Worm (Caenorhabditis elegans) whole organism, L1 larva: ENCODE data around the gene T24C4.2.

ENCODE experiments used
- dpl-1 ChIP-seq, 3 experiments: fragments of 150-350 bp in 2 of 3; sonication (generic microtip) in 1 of 3; optimal IDR thresholded peaks; 2 replicates each; lab custom pipeline; 2014 to 2017; ENCODE audit warnings: missing biosample characterization in 3 of 3, missing genetic modification characterization in 3 of 3, missing genetic modification reagents in 3 of 3
- dsc-1 ChIP-seq: sonication (generic microtip); optimal IDR thresholded peaks from 2 replicates; lab custom pipeline; 2016; ENCODE audit warnings: mild to moderate bottlenecking, missing genetic modification characterization, missing compliant biosample characterization
- jun-1 ChIP-seq: fragments of 150-350 bp; optimal IDR thresholded peaks from 2 replicates; lab custom pipeline; 2014; ENCODE audit warnings: missing biosample characterization, missing genetic modification reagents, missing genetic modification characterization
- nhr-237 ChIP-seq: fragments of 150-350 bp; optimal IDR thresholded peaks from 2 replicates; lab custom pipeline; 2014; ENCODE audit warnings: missing biosample characterization, missing genetic modification characterization
- unc-62 ChIP-seq: fragments of 150-350 bp; optimal IDR thresholded peaks from 2 replicates; lab custom pipeline; 2014; ENCODE audit warnings: missing biosample characterization, missing genetic modification reagents, missing genetic modification characterization

DNA sequence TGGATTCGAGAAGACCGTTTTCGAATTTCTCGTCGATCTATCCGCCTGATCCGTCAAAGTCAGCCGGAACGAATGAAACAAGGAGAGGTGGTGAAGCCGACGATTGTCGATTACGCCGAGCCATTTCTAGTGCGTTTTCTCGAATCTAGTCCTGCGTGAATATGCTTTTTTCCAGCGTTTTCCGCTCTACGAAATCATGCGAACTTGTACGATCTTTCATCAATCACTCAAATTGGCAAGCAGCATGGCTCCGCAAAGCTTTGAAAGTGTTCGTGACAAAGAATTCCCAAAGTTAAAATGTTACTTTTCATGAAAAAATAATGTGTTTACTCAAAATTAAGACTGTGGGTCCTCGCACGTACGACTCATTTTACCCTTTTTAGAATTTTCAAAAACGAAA is 27.1 kb upstream of the T24C4.2 start:
- TF ChIP-seq dpl-1 (GFP tag; optimal IDR thresholded peaks at IDR 0.05; lab: Kevin White, UChicago): no peak
- TF ChIP-seq unc-62 (GFP tag; lab: Kevin White, UChicago): no peak
- no peak for TF ChIP-seq jun-1 (tag; lab: Kevin White, UChicago)
- no peak for TF ChIP-seq dsc-1 (tag; lab: Kevin White, UChicago)
- TF ChIP-seq nhr-237 (tag; lab: Kevin White, UChicago): no peak
